Worm (Caenorhabditis elegans) whole organism, late embryonic: ENCODE data around the gene srg-50.

Experiments
- C38D4.7 ChIP-seq: fragments of 200-800 bp; sonication (Bioruptor generic); optimal IDR thresholded peaks from 2 replicates; lab custom pipeline; 2018; ENCODE audit warnings: mild to moderate bottlenecking, missing genetic modification characterization, moderate library complexity, missing compliant biosample characterization
- F13H6.1 ChIP-seq: sonication (generic microtip); optimal IDR thresholded peaks from 2 replicates; lab custom pipeline; 2016; ENCODE audit warnings: missing genetic modification characterization, missing compliant biosample characterization
- K02D7.2 ChIP-seq: sonication (generic microtip); optimal IDR thresholded peaks from 2 replicates; lab custom pipeline; 2017; ENCODE audit warnings: mild to moderate bottlenecking, missing genetic modification characterization, missing compliant biosample characterization
- K09A11.1 ChIP-seq: sonication (generic microtip); optimal IDR thresholded peaks from 2 replicates; lab custom pipeline; 2017; ENCODE audit warnings: antibody characterized with exemption, mild to moderate bottlenecking, missing genetic modification characterization, missing compliant biosample characterization; ENCODE audit not compliant: insufficient read depth
- T23F11.4 ChIP-seq: fragments of 200-800 bp; sonication (Bioruptor generic); optimal IDR thresholded peaks from 2 replicates; lab custom pipeline; 2018; ENCODE audit warnings: mild to moderate bottlenecking, missing genetic modification characterization, missing compliant biosample characterization
- ceh-18 ChIP-seq: sonication (generic microtip); optimal IDR thresholded peaks from 2 replicates; lab custom pipeline; 2016; ENCODE audit warnings: missing genetic modification characterization, missing compliant biosample characterization
- ceh-19 ChIP-seq: fragments of 200-800 bp; sonication (Bioruptor generic); optimal IDR thresholded peaks from 2 replicates; lab custom pipeline; 2018; ENCODE audit warnings: mild to moderate bottlenecking, missing genetic modification characterization, missing compliant biosample characterization
- ceh-2 ChIP-seq: sonication (generic microtip); optimal IDR thresholded peaks from 2 replicates; lab custom pipeline; 2016; ENCODE audit warnings: missing genotype, missing genetic modification characterization, missing compliant biosample characterization
- ceh-24 ChIP-seq: sonication (generic microtip); optimal IDR thresholded peaks from 2 replicates; lab custom pipeline; 2016; ENCODE audit warnings: mild to moderate bottlenecking, missing genetic modification characterization, missing compliant biosample characterization
- ceh-30 ChIP-seq: fragments of 150-350 bp; optimal IDR thresholded peaks from 2 replicates; lab custom pipeline; 2014; ENCODE audit warnings: missing biosample characterization, missing genetic modification characterization
- ceh-31 ChIP-seq: sonication (generic microtip); optimal IDR thresholded peaks from 2 replicates; lab custom pipeline; 2016; ENCODE audit warnings: missing genetic modification characterization, missing compliant biosample characterization
- ceh-34 ChIP-seq: sonication (generic microtip); optimal IDR thresholded peaks from 2 replicates; lab custom pipeline; 2016; ENCODE audit warnings: mild to moderate bottlenecking, missing genetic modification characterization, missing compliant biosample characterization
- ceh-6 ChIP-seq: fragments of 200-800 bp; sonication (Bioruptor generic); optimal IDR thresholded peaks from 2 replicates; lab custom pipeline; 2018; ENCODE audit warnings: mild to moderate bottlenecking, missing genetic modification characterization, missing compliant biosample characterization
- che-1 ChIP-seq: sonication (generic microtip); optimal IDR thresholded peaks from 2 replicates; lab custom pipeline; 2016; ENCODE audit warnings: mild to moderate bottlenecking, missing genetic modification characterization, missing compliant biosample characterization
- dmd-4 ChIP-seq: sonication (generic microtip); optimal IDR thresholded peaks from 2 replicates; lab custom pipeline; 2016; ENCODE audit warnings: borderline replicate concordance, missing genetic modification characterization, missing compliant biosample characterization
- dve-1 ChIP-seq: sonication (generic microtip); optimal IDR thresholded peaks from 2 replicates; lab custom pipeline; 2017; ENCODE audit warnings: antibody characterized with exemption, mild to moderate bottlenecking, missing genetic modification characterization, missing compliant biosample characterization
- elt-2 ChIP-seq: sonication (generic microtip); optimal IDR thresholded peaks from 2 replicates; lab custom pipeline; 2016; ENCODE audit warnings: missing genetic modification reagents, missing genetic modification characterization, missing compliant biosample characterization
- elt-4 ChIP-seq: sonication (generic microtip); optimal IDR thresholded peaks from 2 replicates; lab custom pipeline; 2016; ENCODE audit warnings: missing genetic modification characterization, missing compliant biosample characterization
- ets-4 ChIP-seq: sonication (generic microtip); optimal IDR thresholded peaks from 2 replicates; lab custom pipeline; 2016; ENCODE audit warnings: missing genetic modification characterization, missing compliant biosample characterization
- fax-1 ChIP-seq: sonication (generic microtip); optimal IDR thresholded peaks from 2 replicates; lab custom pipeline; 2016; ENCODE audit warnings: missing genotype, missing genetic modification characterization, missing compliant biosample characterization
- fkh-10 ChIP-seq: fragments of 150-350 bp; optimal IDR thresholded peaks from 2 replicates; lab custom pipeline; 2014; ENCODE audit warnings: missing biosample characterization, missing genetic modification reagents, missing genetic modification characterization
- hlh-13 ChIP-seq: fragments of 200-800 bp; sonication (Bioruptor generic); optimal IDR thresholded peaks from 2 replicates; lab custom pipeline; 2018; ENCODE audit warnings: mild to moderate bottlenecking, missing genetic modification characterization, missing compliant biosample characterization
- hlh-15 ChIP-seq: sonication (generic microtip); optimal IDR thresholded peaks from 2 replicates; lab custom pipeline; 2016; ENCODE audit warnings: missing genetic modification characterization, missing compliant biosample characterization
- hlh-30 ChIP-seq: sonication (generic microtip); optimal IDR thresholded peaks from 2 replicates; lab custom pipeline; 2017; ENCODE audit warnings: antibody characterized with exemption, missing genetic modification characterization, missing compliant biosample characterization; ENCODE audit not compliant: insufficient read depth
- hlh-6 ChIP-seq: sonication (generic microtip); optimal IDR thresholded peaks from 2 replicates; lab custom pipeline; 2016; ENCODE audit warnings: missing genotype, missing genetic modification characterization, missing compliant biosample characterization
- hlh-8 ChIP-seq: sonication (generic microtip); optimal IDR thresholded peaks from 2 replicates; lab custom pipeline; 2016; ENCODE audit warnings: missing genotype, missing genetic modification characterization, missing compliant biosample characterization
- lin-11 ChIP-seq: fragments of 200-800 bp; sonication (Bioruptor generic); optimal IDR thresholded peaks from 2 replicates; lab custom pipeline; 2018; ENCODE audit warnings: mild to moderate bottlenecking, missing genetic modification characterization, missing compliant biosample characterization
- nfya-1 ChIP-seq: sonication (generic microtip); optimal IDR thresholded peaks from 2 replicates; lab custom pipeline; 2017; ENCODE audit warnings: missing genetic modification characterization, mild to moderate bottlenecking, missing compliant biosample characterization, antibody characterized with exemption, moderate library complexity
- nhr-232 ChIP-seq: sonication (generic microtip); optimal IDR thresholded peaks from 2 replicates; lab custom pipeline; 2016; ENCODE audit warnings: missing genetic modification characterization, missing compliant biosample characterization
- npax-4 ChIP-seq: sonication (generic microtip); optimal IDR thresholded peaks from 2 replicates; lab custom pipeline; 2016; ENCODE audit warnings: missing genetic modification characterization, missing compliant biosample characterization
- odd-2 ChIP-seq: sonication (generic microtip); optimal IDR thresholded peaks from 2 replicates; lab custom pipeline; 2017; ENCODE audit warnings: antibody characterized with exemption, mild to moderate bottlenecking, missing genetic modification characterization, missing compliant biosample characterization
- pag-3 ChIP-seq: sonication (generic microtip); optimal IDR thresholded peaks from 2 replicates; lab custom pipeline; 2016; ENCODE audit warnings: missing compliant biosample characterization, missing genetic modification characterization, borderline replicate concordance
- pat-9 ChIP-seq: fragments of 200-800 bp; sonication (Bioruptor generic); optimal IDR thresholded peaks from 2 replicates; lab custom pipeline; 2018; ENCODE audit warnings: mild to moderate bottlenecking, missing genetic modification characterization, moderate library complexity, missing compliant biosample characterization
- pax-1 ChIP-seq: fragments of 150-350 bp; optimal IDR thresholded peaks from 2 replicates; lab custom pipeline; 2014; ENCODE audit warnings: missing biosample characterization, missing genetic modification characterization
- pha-4 ChIP-seq: fragments of 150-350 bp; optimal IDR thresholded peaks from 2 replicates; lab custom pipeline; 2018; ENCODE audit warnings: missing biosample characterization, missing genetic modification reagents, missing genetic modification characterization
- pqm-1 ChIP-seq: sonication (generic microtip); optimal IDR thresholded peaks from 2 replicates; lab custom pipeline; 2016; ENCODE audit warnings: missing genetic modification characterization, missing compliant biosample characterization
- pros-1 ChIP-seq: fragments of 150-350 bp; optimal IDR thresholded peaks from 2 replicates; lab custom pipeline; 2014; ENCODE audit warnings: missing biosample characterization, missing genetic modification reagents, missing genetic modification characterization
- ref-2 ChIP-seq: sonication (generic microtip); optimal IDR thresholded peaks from 2 replicates; lab custom pipeline; 2016; ENCODE audit warnings: missing genetic modification characterization, missing compliant biosample characterization
- rnt-1 ChIP-seq: sonication (generic microtip); optimal IDR thresholded peaks from 2 replicates; lab custom pipeline; 2016; ENCODE audit warnings: missing genetic modification characterization, missing compliant biosample characterization
- tbx-2 ChIP-seq: sonication (generic microtip); optimal IDR thresholded peaks from 2 replicates; lab custom pipeline; 2016; ENCODE audit warnings: missing genetic modification characterization, missing compliant biosample characterization
- tbx-7 ChIP-seq: sonication (generic microtip); optimal IDR thresholded peaks from 2 replicates; lab custom pipeline; 2016; ENCODE audit warnings: missing genotype, missing genetic modification characterization, missing compliant biosample characterization
- unc-3 ChIP-seq, 2 experiments: fragments of 200-800 bp in 1 of 2; sonication (Bioruptor generic) in 1 of 2; sonication (generic microtip) in 1 of 2; conservative IDR thresholded peaks in 1 of 2; optimal IDR thresholded peaks in 1 of 2; 2 replicates each; pipeline versions ENCODE4 v1.3.6 to Lab custom; 2016 to 2022; ENCODE audit warnings: missing compliant biosample characterization in 2 of 2, missing genetic modification characterization in 2 of 2, missing genetic modification reagents in 1 of 2
- unc-42 ChIP-seq: sonication (generic microtip); optimal IDR thresholded peaks from 2 replicates; lab custom pipeline; 2016; ENCODE audit warnings: missing genotype, missing genetic modification characterization, missing compliant biosample characterization
- unc-55 ChIP-seq: sonication (generic microtip); optimal IDR thresholded peaks from 2 replicates; lab custom pipeline; 2017; ENCODE audit warnings: missing biosample characterization, missing genetic modification reagents, missing genetic modification characterization
- unc-86 ChIP-seq: sonication (generic microtip); optimal IDR thresholded peaks from 2 replicates; lab custom pipeline; 2016; ENCODE audit warnings: missing genetic modification characterization, missing compliant biosample characterization
- zip-5 ChIP-seq: sonication (generic microtip); optimal IDR thresholded peaks from 2 replicates; lab custom pipeline; 2016; ENCODE audit warnings: missing genetic modification characterization, missing compliant biosample characterization
- ztf-16 ChIP-seq: sonication (generic microtip); optimal IDR thresholded peaks from 2 replicates; lab custom pipeline; 2017; ENCODE audit warnings: missing genetic modification characterization, missing compliant biosample characterization

The srg-50 gene

DNA sequence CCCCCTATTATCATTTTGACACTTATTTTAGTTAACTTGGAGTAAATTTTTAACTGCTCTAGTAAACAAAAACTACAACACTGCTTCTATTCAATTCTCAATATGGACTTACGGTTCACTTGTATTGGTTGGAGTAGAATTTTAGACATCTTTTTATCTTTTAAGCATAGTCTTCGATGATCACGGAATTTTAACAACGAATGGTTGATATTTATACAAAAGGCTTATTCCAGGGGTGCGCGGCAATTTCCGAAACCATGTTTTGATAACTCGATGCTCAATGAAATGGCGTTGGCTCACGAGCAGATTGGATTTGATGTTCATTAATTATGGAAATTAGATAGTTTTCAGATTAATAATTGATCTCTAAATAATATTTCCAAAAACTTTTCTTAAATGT, 31.5 kb downstream of the srg-50 start:
- no peak for TF ChIP-seq F13H6.1 (tag; lab: Kevin White, UChicago)
- no peak for TF ChIP-seq pax-1
- TF ChIP-seq pqm-1 (tag; lab: Kevin White, UChicago) = no peak
- no peak for TF ChIP-seq hlh-8
- no peak for TF ChIP-seq T23F11.4 (GFP tag; lab: Kevin White, UChicago)
- no peak for TF ChIP-seq rnt-1 (tag; lab: Kevin White, UChicago)
- no peak for TF ChIP-seq tbx-2 (tag; lab: Kevin White, UChicago)
- no peak for TF ChIP-seq unc-42 (tag; lab: Kevin White, UChicago)
- no peak for TF ChIP-seq fax-1 (tag; lab: Kevin White, UChicago)
- no peak for TF ChIP-seq pat-9 (tag; lab: Kevin White, UChicago)
- no peak for TF ChIP-seq lin-11 (tag; lab: Kevin White, UChicago)
- no peak for TF ChIP-seq npax-4 (tag; lab: Kevin White, UChicago)
- TF ChIP-seq elt-4 (tag; lab: Kevin White, UChicago) = no peak
- no peak for TF ChIP-seq odd-2
- TF ChIP-seq fkh-10 = no peak
- no peak for TF ChIP-seq pha-4 (tag; lab: Kevin White, UChicago)
- TF ChIP-seq hlh-30 (tag; lab: Kevin White, UChicago) = no peak
- no peak for TF ChIP-seq nfya-1 (tag; lab: Kevin White, UChicago)

DNA sequence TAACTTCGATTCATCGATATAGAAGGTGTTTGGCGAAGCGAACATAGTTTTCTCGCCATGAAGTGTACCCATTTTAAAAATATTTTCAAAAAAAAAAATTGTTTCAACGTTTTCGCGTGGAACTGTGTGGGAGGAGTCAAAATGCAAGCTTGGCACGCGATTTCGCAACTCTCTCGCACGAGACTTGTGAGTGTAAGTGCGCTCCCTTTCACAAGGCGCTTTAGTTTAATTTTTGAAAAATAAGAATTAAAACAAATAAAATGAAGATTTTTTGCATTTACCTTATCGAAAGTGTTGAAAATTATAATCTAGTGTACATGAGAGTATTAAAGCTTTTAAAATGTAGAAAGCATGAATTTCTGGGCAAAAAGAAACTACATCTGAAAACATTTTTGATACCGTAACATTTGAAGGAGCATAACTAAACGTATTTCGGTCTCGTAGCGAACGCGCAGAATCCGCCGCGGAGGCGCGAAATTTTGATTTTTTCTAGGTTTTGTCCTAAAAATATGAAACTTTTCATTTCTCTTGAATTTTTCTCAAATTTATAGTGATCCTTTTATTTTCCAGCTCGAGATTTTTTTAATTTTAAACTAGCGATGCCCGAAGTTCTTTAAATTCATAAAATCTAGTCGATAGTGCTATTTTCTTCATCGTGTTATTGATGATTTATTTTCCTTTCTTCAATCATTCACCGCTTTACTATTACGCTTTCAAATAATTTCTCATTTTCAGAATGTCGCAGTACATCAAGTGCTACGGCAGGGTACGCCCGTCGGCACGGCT, 35.3 kb downstream of the srg-50 start, which contains the start of the genes cogc-2 and klp-18:
cogc-2 (minus strand) TSS at position 105 of the 786 bp plus-strand sequence.
klp-18 (plus strand) TSS at position 736 of the 786 bp plus-strand sequence.
- peak; percentile 53 for TF ChIP-seq K09A11.1
- TF ChIP-seq elt-2 (tag; lab: Kevin White, UChicago) = peak; percentile 80
- no peak for TF ChIP-seq T23F11.4 (GFP tag; lab: Kevin White, UChicago)
- peak; percentile 46 for TF ChIP-seq fax-1 (tag; lab: Kevin White, UChicago)
- peak; percentile 24 for TF ChIP-seq C38D4.7 (GFP tag; lab: Kevin White, UChicago)
- TF ChIP-seq ceh-19 = no peak
- TF ChIP-seq ceh-34 (tag; lab: Kevin White, UChicago) = peak; percentile 44
- TF ChIP-seq pag-3 (tag; lab: Kevin White, UChicago) = no peak
- peak; percentile 45 for TF ChIP-seq ceh-6 (GFP tag; lab: Kevin White, UChicago)
- no peak for TF ChIP-seq hlh-13 (GFP tag; lab: Kevin White, UChicago)
- TF ChIP-seq ceh-18 (tag; lab: Kevin White, UChicago) = peak; percentile 45
- peak; percentile 18 for TF ChIP-seq nhr-232
- peak; percentile 48 for TF ChIP-seq unc-86 (tag; lab: Kevin White, UChicago)
- no peak for TF ChIP-seq unc-3 (GFP tag; conservative IDR thresholded peaks at IDR 0.05; lab: Robert Waterston, UW)
- peak; percentile 45 for TF ChIP-seq unc-3 (tag; optimal IDR thresholded peaks at IDR 0.05; lab: Kevin White, UChicago)
- TF ChIP-seq rnt-1 (tag; lab: Kevin White, UChicago) = peak; percentile 8
- peak; percentile 4 for TF ChIP-seq fkh-10
- peak; percentile 11 for TF ChIP-seq tbx-7
- no peak for TF ChIP-seq unc-55
- no peak for TF ChIP-seq dmd-4
- TF ChIP-seq hlh-6 (tag; lab: Kevin White, UChicago) = no peak
- no peak for TF ChIP-seq K02D7.2 (tag; lab: Kevin White, UChicago)
- TF ChIP-seq dve-1 = no peak
- peak; percentile 58 for TF ChIP-seq ztf-16 (tag; lab: Kevin White, UChicago)
- no peak for TF ChIP-seq ceh-30 (tag; lab: Kevin White, UChicago)
- TF ChIP-seq ceh-31 = peak; percentile 71
- peak; percentile 77 for TF ChIP-seq ceh-2 (tag; lab: Kevin White, UChicago)
- peak; percentile 71 for TF ChIP-seq hlh-30 (tag; lab: Kevin White, UChicago)
- TF ChIP-seq ref-2 (tag; lab: Kevin White, UChicago) = peak; percentile 78
- TF ChIP-seq pat-9 (tag; lab: Kevin White, UChicago) = peak; percentile 9
- TF ChIP-seq che-1 = peak; percentile 47
- peak; percentile 72 for TF ChIP-seq tbx-2 (tag; lab: Kevin White, UChicago)
- TF ChIP-seq ets-4 (tag; lab: Kevin White, UChicago) = peak; percentile 24
- TF ChIP-seq odd-2 = peak; percentile 16
- TF ChIP-seq hlh-15 = no peak
- peak; percentile 18 for TF ChIP-seq zip-5 (tag; lab: Kevin White, UChicago)
- TF ChIP-seq nfya-1 (tag; lab: Kevin White, UChicago) = peak; percentile 76
- TF ChIP-seq ceh-24 (tag; lab: Kevin White, UChicago) = no peak
- TF ChIP-seq pros-1 (tag; lab: Kevin White, UChicago) = no peak
- peak; percentile 46 for TF ChIP-seq pax-1
